Worm (Caenorhabditis elegans): ENCODE data around the gene ugt-66.

- TF ChIP-seq W03F9.2 (tag; optimal IDR thresholded peaks at IDR 0.05) (no peak), him-1 (tag; optimal IDR thresholded peaks at IDR 0.05) (no peak)
Observed at ce11 chrIII:6154586-6154985, 39.8 kb downstream of the ugt-66 start.

All from whole organism, L4/young adult.